Worm (Caenorhabditis elegans) whole organism, midembryonic: ENCODE data around the gene unk-1.

Experiments used
- T22C8.4 ChIP-seq: fragments of 200-800 bp; sonication (Bioruptor generic); IDR thresholded peaks from 2 replicates; pipeline ENCODE4 v1.3.6; 2022; ENCODE audit warnings: missing genetic modification characterization, missing compliant biosample characterization
- cog-1 ChIP-seq: sonication (generic microtip); optimal IDR thresholded peaks from 2 replicates; lab custom pipeline; 2016; ENCODE audit warnings: missing genetic modification characterization, missing compliant biosample characterization
- flt-1 ChIP-seq: fragments of 200-800 bp; sonication (Bioruptor generic); IDR thresholded peaks from 2 replicates; pipeline ENCODE4 v1.3.6; 2022; ENCODE audit warnings: missing genetic modification characterization, missing compliant biosample characterization
- klf-2 ChIP-seq: fragments of 200-800 bp; sonication (Bioruptor generic); conservative IDR thresholded peaks from 2 replicates; pipeline ENCODE4 v1.3.6; 2022; ENCODE audit warnings: missing genetic modification reagents, missing genetic modification characterization, missing compliant biosample characterization
- ref-1 ChIP-seq: fragments of 200-800 bp; sonication (Bioruptor generic); conservative IDR thresholded peaks from 2 replicates; pipeline ENCODE4 v1.3.6; 2022; ENCODE audit warnings: missing genetic modification reagents, missing genetic modification characterization, missing compliant biosample characterization
- tab-1 ChIP-seq: fragments of 200-800 bp; sonication (Bioruptor generic); IDR thresholded peaks from 2 replicates; pipeline ENCODE4 v1.3.6; 2022; ENCODE audit warnings: missing genetic modification characterization, missing compliant biosample characterization
- ztf-29 ChIP-seq: fragments of 200-800 bp; sonication (Bioruptor generic); IDR thresholded peaks from 2 replicates; pipeline ENCODE4 v1.3.6; 2022; ENCODE audit warnings: missing genetic modification reagents, missing genetic modification characterization, missing compliant biosample characterization

DNA sequence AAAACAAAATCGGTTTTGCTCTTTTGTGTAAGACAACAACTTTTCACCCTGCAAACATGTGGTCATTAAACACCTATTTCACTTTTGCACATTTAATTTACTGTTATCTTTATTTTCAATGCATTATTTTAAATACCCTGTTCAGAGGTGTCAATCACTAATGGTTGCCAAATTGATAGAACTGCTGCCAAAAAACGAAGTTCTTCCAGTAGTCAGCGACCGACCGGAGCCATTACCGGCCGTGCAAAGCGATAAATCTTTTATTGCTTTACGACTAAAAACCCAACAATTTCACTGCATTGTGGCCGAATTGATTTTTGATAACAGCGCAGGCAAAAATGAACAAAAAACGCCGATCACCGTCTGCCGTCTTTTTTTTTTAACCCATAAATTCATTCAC, 59.7 kb downstream of the unk-1 start:
- TF ChIP-seq T22C8.4 (GFP tag; lab: Robert Waterston, UW) (no peak), ztf-29 (GFP tag; lab: Robert Waterston, UW) (no peak), tab-1 (no peak), klf-2 (GFP tag; lab: Robert Waterston, UW) (no peak), flt-1 (no peak), ref-1 (GFP tag; lab: Robert Waterston, UW) (no peak), cog-1 (no peak)
